Worm (Caenorhabditis elegans): ENCODE data around the gene smg-4.

Gene smg-4

DNA sequence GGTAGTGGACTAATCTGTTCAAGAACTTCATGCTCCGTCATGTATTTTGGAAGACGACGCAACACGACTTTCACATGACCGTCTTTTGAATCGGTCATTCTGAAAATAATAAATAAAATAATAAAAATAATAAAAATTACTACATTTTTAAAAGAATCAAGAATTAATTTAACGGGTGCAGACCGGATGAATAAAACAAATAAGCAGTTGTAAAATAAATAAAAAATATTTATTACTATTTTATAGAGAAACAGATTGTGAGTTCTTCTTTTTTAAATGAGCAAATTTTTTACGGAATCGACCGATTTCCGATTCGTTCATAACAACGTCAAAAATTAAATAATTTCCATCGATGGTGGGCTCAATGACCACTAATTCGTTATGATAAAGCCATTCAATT, at the start of gene smg-4:
Gene smg-4 (minus strand): TSS at position 101 of the 400 bp plus-strand sequence.
- TF ChIP-seq ztf-23 (GFP tag; IDR thresholded peaks at IDR 0.05) (no peak), T22C8.4 (GFP tag; IDR thresholded peaks at IDR 0.05) (no peak), klf-2 (GFP tag; conservative IDR thresholded peaks at IDR 0.05) (no peak), ztf-29 (GFP tag; IDR thresholded peaks at IDR 0.05) (no peak), flt-1 (GFP tag; IDR thresholded peaks at IDR 0.05) (no peak), cog-1 (tag; optimal IDR thresholded peaks at IDR 0.05) (no peak), ref-1 (GFP tag; conservative IDR thresholded peaks at IDR 0.05) (no peak), med-1 (GFP tag; optimal IDR thresholded peaks at IDR 0.05; ENCODE audit: insufficient read depth) (no peak), tab-1 (GFP tag; IDR thresholded peaks at IDR 0.05) (no peak)

DNA sequence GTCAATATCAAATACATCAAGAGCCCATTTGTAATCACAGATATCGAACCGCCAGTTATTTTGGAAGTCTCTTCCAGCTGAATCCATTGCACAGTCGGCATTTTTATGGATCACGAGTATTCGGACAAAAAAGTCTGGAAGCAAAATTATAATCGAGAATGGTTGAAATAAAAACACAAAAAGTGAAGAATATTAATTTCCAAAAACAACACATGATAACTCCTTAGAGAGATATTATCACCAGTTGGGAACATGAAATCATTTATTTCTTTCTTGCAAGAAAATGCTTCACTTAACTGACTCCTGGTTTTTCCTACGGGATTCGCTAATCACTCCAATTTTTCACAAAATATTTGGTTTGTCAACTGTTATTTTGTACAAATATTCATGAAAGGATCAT, 46.6 kb upstream of the smg-4 start, which contains the start of gene str-2:
Gene str-2 (minus strand): TSS at position 101 of the 400 bp plus-strand sequence.
- no peak for TF ChIP-seq ztf-29 (GFP tag; IDR thresholded peaks at IDR 0.05)
- TF ChIP-seq ref-1 (GFP tag; conservative IDR thresholded peaks at IDR 0.05): no peak
- TF ChIP-seq med-1 (GFP tag; optimal IDR thresholded peaks at IDR 0.05; ENCODE audit: insufficient read depth): no peak
- no peak for TF ChIP-seq ztf-23 (GFP tag; IDR thresholded peaks at IDR 0.05)
- no peak for TF ChIP-seq T22C8.4 (GFP tag; IDR thresholded peaks at IDR 0.05)
- no peak for TF ChIP-seq flt-1 (GFP tag; IDR thresholded peaks at IDR 0.05)
- no peak for TF ChIP-seq klf-2 (GFP tag; conservative IDR thresholded peaks at IDR 0.05)
- no peak for TF ChIP-seq cog-1 (tag; optimal IDR thresholded peaks at IDR 0.05)
- TF ChIP-seq tab-1 (GFP tag; IDR thresholded peaks at IDR 0.05): no peak

DNA sequence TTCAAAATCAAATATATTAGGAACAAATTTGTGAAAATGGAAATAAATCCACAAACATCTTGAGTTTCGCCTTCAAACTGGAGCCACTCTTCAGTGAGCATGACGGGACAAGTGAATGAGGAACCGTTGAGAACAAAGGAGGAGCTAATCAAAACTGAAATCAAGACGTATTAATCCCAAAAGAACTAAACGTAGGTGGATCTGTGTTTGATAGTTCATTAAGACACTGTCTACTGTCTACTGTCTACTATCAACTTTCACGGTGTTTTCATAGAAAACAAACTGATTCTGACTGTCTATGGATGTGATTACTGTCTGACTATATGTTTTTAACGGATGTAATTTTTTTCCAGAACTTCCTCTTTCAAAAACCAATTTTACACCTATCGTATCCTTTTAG, 44.2 kb upstream of the smg-4 start, which contains the start of gene str-193:
Gene str-193 (minus strand): TSS at position 101 of the 400 bp plus-strand sequence.
- TF ChIP-seq med-1 (GFP tag; optimal IDR thresholded peaks at IDR 0.05; ENCODE audit: insufficient read depth): no peak
- TF ChIP-seq T22C8.4 (GFP tag; IDR thresholded peaks at IDR 0.05): no peak
- no peak for TF ChIP-seq ref-1 (GFP tag; conservative IDR thresholded peaks at IDR 0.05)
- TF ChIP-seq flt-1 (GFP tag; IDR thresholded peaks at IDR 0.05): no peak
- no peak for TF ChIP-seq ztf-29 (GFP tag; IDR thresholded peaks at IDR 0.05)
- TF ChIP-seq tab-1 (GFP tag; IDR thresholded peaks at IDR 0.05): no peak
- no peak for TF ChIP-seq klf-2 (GFP tag; conservative IDR thresholded peaks at IDR 0.05)
- no peak for TF ChIP-seq cog-1 (tag; optimal IDR thresholded peaks at IDR 0.05)
- no peak for TF ChIP-seq ztf-23 (GFP tag; IDR thresholded peaks at IDR 0.05)

DNA sequence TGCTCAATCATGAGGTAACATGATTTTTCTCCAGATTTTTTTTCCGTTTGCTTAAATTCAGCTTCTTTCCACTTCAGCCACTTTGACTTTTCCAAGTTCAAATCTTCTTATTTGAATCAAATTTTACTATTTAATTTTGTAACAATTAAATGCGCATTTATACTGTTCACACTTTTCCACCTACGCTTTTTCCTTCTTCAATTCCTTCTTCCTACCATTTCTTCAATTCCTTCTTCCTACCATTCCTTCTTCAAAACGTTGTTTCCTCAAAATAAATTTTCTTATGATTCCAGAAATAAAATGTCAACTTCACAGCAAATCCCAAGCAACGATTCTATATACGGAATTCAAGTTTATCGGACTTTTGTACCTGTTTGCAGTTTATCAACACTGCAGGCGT, 38.8 kb upstream of the smg-4 start, which contains the start of gene sru-31:
Gene sru-31 (plus strand): TSS at position 301 of the 400 bp plus-strand sequence.
- TF ChIP-seq tab-1 (GFP tag; IDR thresholded peaks at IDR 0.05) (no peak), ref-1 (GFP tag; conservative IDR thresholded peaks at IDR 0.05) (no peak), ztf-29 (GFP tag; IDR thresholded peaks at IDR 0.05) (no peak), T22C8.4 (GFP tag; IDR thresholded peaks at IDR 0.05) (no peak), ztf-23 (GFP tag; IDR thresholded peaks at IDR 0.05) (no peak), flt-1 (GFP tag; IDR thresholded peaks at IDR 0.05) (no peak), cog-1 (tag; optimal IDR thresholded peaks at IDR 0.05) (no peak), klf-2 (GFP tag; conservative IDR thresholded peaks at IDR 0.05) (no peak), med-1 (GFP tag; optimal IDR thresholded peaks at IDR 0.05; ENCODE audit: insufficient read depth) (no peak)

DNA sequence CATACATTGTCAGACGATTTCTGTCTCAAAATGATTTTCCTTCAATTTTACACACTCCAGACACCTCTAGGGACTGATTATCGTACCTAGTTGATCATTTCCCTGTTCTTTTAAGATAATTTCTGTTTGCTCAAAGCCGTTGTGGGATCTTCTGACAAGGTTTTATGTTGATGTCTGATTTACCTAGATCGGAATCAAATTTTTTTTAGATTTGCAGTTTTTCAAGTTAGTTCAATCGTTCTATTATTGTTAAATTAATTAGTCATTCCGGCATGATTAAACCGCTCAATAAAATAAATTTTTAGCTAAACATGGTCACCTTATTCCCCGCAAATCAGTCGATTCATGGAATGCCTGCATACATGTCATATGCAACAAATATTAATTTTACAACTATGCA, 36.0 kb upstream of the smg-4 start, which contains the start of gene sru-30:
Gene sru-30 (plus strand): TSS at position 301 of the 400 bp plus-strand sequence.
- TF ChIP-seq ztf-29 (GFP tag; IDR thresholded peaks at IDR 0.05): no peak
- TF ChIP-seq ref-1 (GFP tag; conservative IDR thresholded peaks at IDR 0.05): no peak
- TF ChIP-seq med-1 (GFP tag; optimal IDR thresholded peaks at IDR 0.05; ENCODE audit: insufficient read depth): no peak
- no peak for TF ChIP-seq T22C8.4 (GFP tag; IDR thresholded peaks at IDR 0.05)

DNA sequence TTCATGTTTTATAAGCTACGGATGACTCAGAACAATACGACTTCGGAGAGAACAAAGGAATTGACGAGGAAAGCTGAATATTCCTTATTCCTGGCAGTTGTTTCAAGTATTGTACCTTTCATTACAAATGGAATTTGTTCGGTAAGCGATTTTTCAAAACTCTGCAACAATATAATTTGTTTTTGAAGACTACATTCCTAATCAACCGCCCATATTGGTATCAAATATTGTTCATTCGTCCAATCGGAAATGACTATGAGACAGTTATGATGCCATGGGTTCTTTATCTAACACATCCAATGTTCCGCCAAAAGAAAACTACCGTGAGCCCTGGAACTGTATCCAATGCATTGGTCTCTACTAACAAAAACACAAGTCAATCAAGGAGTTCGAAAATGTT, 34.7 kb upstream of the smg-4 start:
- TF ChIP-seq ztf-23 (GFP tag; IDR thresholded peaks at IDR 0.05) (no peak), tab-1 (GFP tag; IDR thresholded peaks at IDR 0.05) (no peak), cog-1 (tag; optimal IDR thresholded peaks at IDR 0.05) (no peak), klf-2 (GFP tag; conservative IDR thresholded peaks at IDR 0.05) (no peak), ztf-29 (GFP tag; IDR thresholded peaks at IDR 0.05) (no peak), ref-1 (GFP tag; conservative IDR thresholded peaks at IDR 0.05) (no peak), flt-1 (GFP tag; IDR thresholded peaks at IDR 0.05) (no peak), T22C8.4 (GFP tag; IDR thresholded peaks at IDR 0.05) (no peak), med-1 (GFP tag; optimal IDR thresholded peaks at IDR 0.05; ENCODE audit: insufficient read depth) (no peak)

DNA sequence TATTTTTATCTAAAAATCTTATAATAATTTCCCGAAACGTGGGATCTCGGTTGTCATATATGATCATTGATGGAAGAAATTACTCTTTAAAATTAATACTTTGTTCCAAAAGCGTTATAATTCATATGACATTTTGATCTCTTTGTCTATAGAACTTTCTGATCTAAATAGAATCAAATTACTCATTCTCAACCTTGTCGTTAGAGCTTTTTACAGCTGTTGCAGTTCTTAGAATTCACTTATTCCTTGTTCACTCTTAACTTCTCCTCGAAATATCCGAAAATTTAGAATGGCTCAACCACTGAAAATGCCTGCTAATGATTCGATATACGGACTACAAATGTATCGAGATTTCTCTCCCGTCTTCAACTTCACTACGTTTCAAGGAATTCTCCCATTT, 33.6 kb upstream of the smg-4 start, which contains the start of gene sru-29:
Gene sru-29 (plus strand): TSS at position 301 of the 400 bp plus-strand sequence.
- TF ChIP-seq ref-1 (GFP tag; conservative IDR thresholded peaks at IDR 0.05) (no peak), med-1 (GFP tag; optimal IDR thresholded peaks at IDR 0.05; ENCODE audit: insufficient read depth) (no peak), flt-1 (GFP tag; IDR thresholded peaks at IDR 0.05) (no peak), T22C8.4 (GFP tag; IDR thresholded peaks at IDR 0.05) (no peak), ztf-29 (GFP tag; IDR thresholded peaks at IDR 0.05) (no peak), ztf-23 (GFP tag; IDR thresholded peaks at IDR 0.05) (no peak), tab-1 (GFP tag; IDR thresholded peaks at IDR 0.05) (no peak), cog-1 (tag; optimal IDR thresholded peaks at IDR 0.05) (no peak), klf-2 (GFP tag; conservative IDR thresholded peaks at IDR 0.05) (no peak)

DNA sequence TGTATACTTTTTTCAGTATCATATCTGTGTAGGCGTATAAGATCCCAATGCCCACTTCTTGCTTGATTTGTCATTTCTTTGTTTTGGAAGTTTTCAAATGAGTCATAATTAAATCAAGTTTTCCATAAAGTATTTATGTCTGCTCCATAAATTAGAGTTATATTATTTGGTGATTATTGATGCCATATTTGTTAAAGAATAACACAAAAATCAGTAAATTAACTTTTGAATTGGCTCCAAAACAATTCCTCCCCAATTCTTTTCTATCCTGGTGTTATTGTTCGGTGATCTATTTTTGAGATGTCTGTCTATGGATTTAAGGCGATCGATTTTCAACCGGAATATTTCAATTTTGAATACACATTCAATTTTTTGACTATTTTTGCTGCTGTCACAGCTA, 27.6 kb upstream of the smg-4 start, which contains the start of gene sru-37:
Gene sru-37 (plus strand): TSS at position 301 of the 400 bp plus-strand sequence.
- no peak for TF ChIP-seq T22C8.4 (GFP tag; IDR thresholded peaks at IDR 0.05)

DNA sequence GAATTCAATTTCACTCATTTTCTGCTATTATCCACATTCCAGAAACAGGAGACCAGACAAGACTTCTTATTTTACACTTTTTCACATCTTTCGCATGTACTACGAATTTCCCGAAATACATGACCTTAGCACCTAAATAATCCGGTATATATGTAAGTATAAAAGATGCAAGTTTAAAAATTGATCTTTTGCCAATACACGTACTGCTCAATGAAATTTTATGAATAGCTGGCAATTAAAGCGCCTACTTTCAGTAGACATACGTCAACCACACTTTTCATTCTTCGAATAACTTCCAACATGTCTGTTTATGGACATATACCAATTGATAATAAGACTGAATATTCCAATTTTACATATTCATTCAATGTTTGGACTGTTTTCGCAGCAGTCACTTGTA, 25.6 kb upstream of the smg-4 start, which contains the start of gene sru-39:
Gene sru-39 (plus strand): TSS at position 301 of the 400 bp plus-strand sequence.
- TF ChIP-seq T22C8.4 (GFP tag; IDR thresholded peaks at IDR 0.05) (no peak), med-1 (GFP tag; optimal IDR thresholded peaks at IDR 0.05; ENCODE audit: insufficient read depth) (no peak), ref-1 (GFP tag; conservative IDR thresholded peaks at IDR 0.05) (no peak), cog-1 (tag; optimal IDR thresholded peaks at IDR 0.05) (no peak), ztf-23 (GFP tag; IDR thresholded peaks at IDR 0.05) (no peak), klf-2 (GFP tag; conservative IDR thresholded peaks at IDR 0.05) (no peak), flt-1 (GFP tag; IDR thresholded peaks at IDR 0.05) (no peak), ztf-29 (GFP tag; IDR thresholded peaks at IDR 0.05) (no peak), tab-1 (GFP tag; IDR thresholded peaks at IDR 0.05) (no peak)

DNA sequence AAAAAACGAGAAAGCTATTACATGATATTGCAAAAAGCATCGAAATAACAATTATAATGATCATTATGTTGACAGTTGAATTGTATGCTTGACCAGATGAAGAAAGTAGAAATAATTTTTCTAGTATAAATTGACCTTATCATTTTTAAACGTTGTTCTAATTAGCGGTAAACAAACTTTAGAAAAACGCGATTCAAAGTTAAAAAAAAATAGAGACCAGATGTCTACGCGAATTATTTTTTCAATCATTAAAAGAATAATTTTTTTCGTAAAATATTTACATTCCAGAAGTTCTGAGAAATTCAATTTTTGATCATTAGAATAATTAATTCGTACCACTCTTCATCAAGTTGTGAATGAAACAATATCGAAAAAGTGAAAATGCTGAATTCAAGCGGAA, 24.4 kb upstream of the smg-4 start, which contains the start of gene F46B6.10:
Gene F46B6.10 (minus strand): TSS at position 101 of the 400 bp plus-strand sequence.
- no peak for TF ChIP-seq ztf-23 (GFP tag; IDR thresholded peaks at IDR 0.05)
- TF ChIP-seq cog-1 (tag; optimal IDR thresholded peaks at IDR 0.05): no peak
- no peak for TF ChIP-seq ref-1 (GFP tag; conservative IDR thresholded peaks at IDR 0.05)
- TF ChIP-seq ztf-29 (GFP tag; IDR thresholded peaks at IDR 0.05): no peak
- no peak for TF ChIP-seq med-1 (GFP tag; optimal IDR thresholded peaks at IDR 0.05; ENCODE audit: insufficient read depth)
- no peak for TF ChIP-seq klf-2 (GFP tag; conservative IDR thresholded peaks at IDR 0.05)
- TF ChIP-seq flt-1 (GFP tag; IDR thresholded peaks at IDR 0.05): no peak
- no peak for TF ChIP-seq tab-1 (GFP tag; IDR thresholded peaks at IDR 0.05)
- TF ChIP-seq T22C8.4 (GFP tag; IDR thresholded peaks at IDR 0.05): no peak
